Worm (Caenorhabditis elegans) whole organism, mixed stage, embryonic: ENCODE results near the gene F56B6.6.

ENCODE experiments used
- M03D4.4 ChIP-seq: sonication (generic microtip); optimal IDR thresholded peaks from 2 replicates; lab custom pipeline; 2017; ENCODE audit warnings: mild to moderate bottlenecking, missing genetic modification characterization, missing compliant biosample characterization
- bed-3 ChIP-seq: fragments of 200-800 bp; sonication (Bioruptor generic); optimal IDR thresholded peaks from 3 replicates; lab custom pipeline; 2018; ENCODE audit warnings: mild to moderate bottlenecking, missing genetic modification characterization, moderate library complexity, missing compliant biosample characterization
- blmp-1 ChIP-seq: fragments of 150-350 bp; optimal IDR thresholded peaks from 2 replicates; lab custom pipeline; 2014; ENCODE audit warnings: missing biosample characterization, missing genetic modification characterization
- ceh-39 ChIP-seq: fragments of 150-350 bp; optimal IDR thresholded peaks from 2 replicates; lab custom pipeline; 2014; ENCODE audit warnings: missing biosample characterization, missing genetic modification characterization
- ceh-43 ChIP-seq: fragments of 200-800 bp; sonication (Bioruptor generic); optimal IDR thresholded peaks from 2 replicates; lab custom pipeline; 2018; ENCODE audit warnings: mild to moderate bottlenecking, missing genetic modification characterization, moderate library complexity, missing compliant biosample characterization
- ces-1 ChIP-seq: fragments of 150-350 bp; optimal IDR thresholded peaks from 2 replicates; lab custom pipeline; 2014; ENCODE audit warnings: missing biosample characterization, missing genetic modification reagents, missing genetic modification characterization
- cnd-1 ChIP-seq: fragments of 200-800 bp; sonication (Bioruptor generic); optimal IDR thresholded peaks from 2 replicates; lab custom pipeline; 2018; ENCODE audit warnings: mild to moderate bottlenecking, missing genetic modification characterization, missing compliant biosample characterization
- drap-1 ChIP-seq: fragments of 200-800 bp; sonication (Bioruptor generic); optimal IDR thresholded peaks from 3 replicates; lab custom pipeline; 2018; ENCODE audit warnings: mild to moderate bottlenecking, missing genetic modification characterization, missing compliant biosample characterization
- elt-1 ChIP-seq: sonication (generic microtip); optimal IDR thresholded peaks from 2 replicates; lab custom pipeline; 2017; ENCODE audit warnings: missing genetic modification characterization, mild to moderate bottlenecking, missing compliant biosample characterization, antibody characterized with exemption, moderate library complexity, borderline replicate concordance; ENCODE audit not compliant: insufficient read depth
- elt-3 ChIP-seq: fragments of 150-350 bp; optimal IDR thresholded peaks from 2 replicates; lab custom pipeline; 2014; ENCODE audit warnings: missing biosample characterization, missing genetic modification characterization
- flh-1 ChIP-seq: fragments of 200-800 bp; sonication (Bioruptor generic); optimal IDR thresholded peaks from 2 replicates; lab custom pipeline; 2018; ENCODE audit warnings: mild to moderate bottlenecking, missing genetic modification characterization, moderate library complexity, missing compliant biosample characterization
- ham-2 ChIP-seq: fragments of 200-800 bp; sonication (Bioruptor generic); optimal IDR thresholded peaks from 2 replicates; lab custom pipeline; 2018; ENCODE audit warnings: mild to moderate bottlenecking, missing genetic modification characterization, missing compliant biosample characterization
- hlh-1 ChIP-seq: fragments of 150-350 bp; optimal IDR thresholded peaks from 2 replicates; lab custom pipeline; 2014; ENCODE audit warnings: missing biosample characterization, missing genetic modification reagents, missing genetic modification characterization
- lin-13 ChIP-seq: fragments of 150-350 bp; optimal IDR thresholded peaks from 2 replicates; lab custom pipeline; 2014; ENCODE audit warnings: missing biosample characterization, missing genetic modification characterization
- lin-32 ChIP-seq: fragments of 200-800 bp; sonication (Bioruptor generic); optimal IDR thresholded peaks from 2 replicates; lab custom pipeline; 2018; ENCODE audit warnings: mild to moderate bottlenecking, missing genetic modification characterization, missing compliant biosample characterization
- lsy-2 ChIP-seq: fragments of 150-350 bp; optimal IDR thresholded peaks from 2 replicates; lab custom pipeline; 2014; ENCODE audit warnings: missing biosample characterization, missing genetic modification characterization
- mab-5 ChIP-seq: fragments of 150-350 bp; optimal IDR thresholded peaks from 2 replicates; lab custom pipeline; 2014; ENCODE audit warnings: missing biosample characterization, missing genetic modification characterization
- mls-2 ChIP-seq: sonication (generic microtip); optimal IDR thresholded peaks from 2 replicates; lab custom pipeline; 2016; ENCODE audit warnings: mild to moderate bottlenecking, missing genetic modification characterization, moderate library complexity, missing compliant biosample characterization
- nhr-12 ChIP-seq: fragments of 150-350 bp; optimal IDR thresholded peaks from 2 replicates; lab custom pipeline; 2014; ENCODE audit warnings: missing biosample characterization, missing genetic modification characterization
- nhr-2 ChIP-seq: fragments of 150-350 bp; optimal IDR thresholded peaks from 2 replicates; lab custom pipeline; 2014; ENCODE audit warnings: missing biosample characterization, missing genetic modification characterization
- nhr-237 ChIP-seq: fragments of 150-350 bp; optimal IDR thresholded peaks from 2 replicates; lab custom pipeline; 2014; ENCODE audit warnings: missing biosample characterization, missing genetic modification characterization
- nhr-76 ChIP-seq: sonication (generic microtip); optimal IDR thresholded peaks from 2 replicates; lab custom pipeline; 2017; ENCODE audit warnings: missing biosample characterization, missing genetic modification characterization
- pha-4 ChIP-seq: fragments of 150-350 bp; optimal IDR thresholded peaks from 2 replicates; lab custom pipeline; 2018; ENCODE audit warnings: missing biosample characterization, missing genetic modification reagents, missing genetic modification characterization
- sem-2 ChIP-seq: fragments of 200-800 bp; sonication (Bioruptor generic); optimal IDR thresholded peaks from 2 replicates; lab custom pipeline; 2018; ENCODE audit warnings: mild to moderate bottlenecking, missing genetic modification characterization, missing compliant biosample characterization
- snpc-4 ChIP-seq: fragments of 150-350 bp; optimal IDR thresholded peaks from 2 replicates; lab custom pipeline; 2014; ENCODE audit warnings: missing biosample characterization, missing genetic modification characterization
- sptf-1 ChIP-seq: sonication (generic microtip); optimal IDR thresholded peaks from 2 replicates; lab custom pipeline; 2017; ENCODE audit warnings: mild to moderate bottlenecking, missing genetic modification characterization, moderate library complexity, missing compliant biosample characterization
- tbx-8 ChIP-seq: fragments of 200-800 bp; sonication (Bioruptor generic); optimal IDR thresholded peaks from 2 replicates; lab custom pipeline; 2018; ENCODE audit warnings: mild to moderate bottlenecking, missing genetic modification characterization, moderate library complexity, missing compliant biosample characterization
- unc-120 ChIP-seq: sonication (generic microtip); optimal IDR thresholded peaks from 2 replicates; lab custom pipeline; 2017; ENCODE audit warnings: missing genetic modification characterization, missing compliant biosample characterization; ENCODE audit not compliant: poor library complexity, severe bottlenecking
- unc-39 ChIP-seq: fragments of 150-350 bp; optimal IDR thresholded peaks from 2 replicates; lab custom pipeline; 2014; ENCODE audit warnings: missing biosample characterization, missing genetic modification characterization
- unc-62 ChIP-seq: fragments of 150-350 bp; optimal IDR thresholded peaks from 2 replicates; lab custom pipeline; 2014; ENCODE audit warnings: missing biosample characterization, missing genetic modification reagents, missing genetic modification characterization
- zip-8 ChIP-seq: fragments of 150-350 bp; optimal IDR thresholded peaks from 2 replicates; lab custom pipeline; 2014; ENCODE audit warnings: missing biosample characterization, missing genetic modification characterization
- ztf-11 ChIP-seq: fragments of 150-350 bp; optimal IDR thresholded peaks from 2 replicates; lab custom pipeline; 2014; ENCODE audit warnings: missing biosample characterization, missing genetic modification characterization

Gene F56B6.6

DNA sequence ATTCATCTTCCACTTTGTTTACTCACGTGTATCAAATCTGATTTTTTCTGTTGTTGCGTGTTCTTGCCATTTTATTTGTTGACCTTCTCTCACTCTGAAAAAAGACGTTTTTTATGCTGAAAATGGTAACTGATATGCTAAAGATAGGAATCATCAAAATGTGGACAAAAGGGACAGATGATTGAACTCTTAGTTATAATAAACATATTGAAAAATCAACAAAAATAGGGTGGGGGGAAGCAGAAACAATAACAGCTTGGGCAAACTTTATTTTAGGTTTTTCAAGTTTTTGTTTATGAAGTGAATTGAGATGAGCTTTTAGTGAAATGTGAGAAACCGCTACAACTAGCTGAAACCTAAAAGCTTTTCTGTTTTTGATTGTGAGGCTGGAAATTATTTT lies at the start of gene F56B6.6:
F56B6.6 (minus strand) TSS at position 101 of the 400 bp plus-strand sequence.
- TF ChIP-seq cnd-1 (tag; lab: Kevin White, UChicago): no peak
- no peak for TF ChIP-seq lin-13
- no peak for TF ChIP-seq zip-8 (tag; lab: Kevin White, UChicago)
- TF ChIP-seq elt-1 (tag; lab: Kevin White, UChicago): no peak
- TF ChIP-seq pha-4 (tag; lab: Kevin White, UChicago): no peak
- no peak for TF ChIP-seq sptf-1 (tag; lab: Kevin White, UChicago)
- TF ChIP-seq elt-3 (tag; lab: Kevin White, UChicago): no peak
- TF ChIP-seq ham-2 (GFP tag; lab: Kevin White, UChicago): no peak
- TF ChIP-seq unc-62: no peak
- TF ChIP-seq hlh-1 (tag; lab: Kevin White, UChicago): no peak
- TF ChIP-seq ceh-43 (GFP tag; lab: Kevin White, UChicago): no peak
- no peak for TF ChIP-seq ceh-39 (tag; lab: Kevin White, UChicago)
- no peak for TF ChIP-seq unc-39 (tag; lab: Kevin White, UChicago)
- TF ChIP-seq unc-120 (tag; lab: Kevin White, UChicago): no peak
- no peak for TF ChIP-seq lin-32 (GFP tag; lab: Kevin White, UChicago)
- no peak for TF ChIP-seq ces-1 (GFP tag; lab: Kevin White, UChicago)

DNA sequence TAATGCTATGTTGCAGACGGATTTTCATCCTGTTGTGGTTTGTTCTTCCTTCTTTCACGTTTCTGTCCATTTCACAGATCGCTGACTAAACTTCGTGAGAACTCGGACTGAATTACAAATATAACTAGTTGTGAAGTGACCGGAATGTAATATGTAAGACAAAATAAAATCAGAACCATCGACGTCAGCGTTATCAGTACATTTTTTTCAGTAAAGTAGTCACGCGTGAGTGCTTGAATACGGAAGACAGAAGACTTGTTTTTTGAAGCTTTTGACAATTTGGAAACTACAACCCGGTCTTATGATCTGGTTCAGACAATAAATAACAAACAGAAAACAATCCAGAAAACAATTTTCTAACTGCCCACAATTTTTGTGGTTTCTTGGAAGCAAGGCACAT lies 49.0 kb upstream of the F56B6.6 start:
- TF ChIP-seq ces-1 (GFP tag; lab: Kevin White, UChicago) (no peak), snpc-4 (no peak), hlh-1 (tag; lab: Kevin White, UChicago) (no peak), ztf-11 (tag; lab: Kevin White, UChicago) (no peak), elt-3 (tag; lab: Kevin White, UChicago) (no peak), sptf-1 (tag; lab: Kevin White, UChicago) (no peak)

- TF ChIP-seq lin-32 (GFP tag; lab: Kevin White, UChicago) (no peak), hlh-1 (tag; lab: Kevin White, UChicago) (no peak), tbx-8 (GFP tag; lab: Kevin White, UChicago) (no peak), nhr-2 (no peak), nhr-12 (tag; lab: Kevin White, UChicago) (no peak), unc-39 (tag; lab: Kevin White, UChicago) (no peak), flh-1 (GFP tag; lab: Kevin White, UChicago) (no peak), M03D4.4 (tag; lab: Kevin White, UChicago) (no peak), mls-2 (no peak), pha-4 (tag; lab: Kevin White, UChicago) (no peak), unc-62 (no peak), ham-2 (GFP tag; lab: Kevin White, UChicago) (no peak), snpc-4 (no peak), mab-5 (tag; lab: Kevin White, UChicago) (no peak), sptf-1 (tag; lab: Kevin White, UChicago) (no peak)
Observed at ce11 chrX:3576239-3576638, 43.4 kb upstream of the F56B6.6 start, which contains the start of gene ckc-1. Gene ckc-1 (plus strand): TSS chrX:3576606.

DNA sequence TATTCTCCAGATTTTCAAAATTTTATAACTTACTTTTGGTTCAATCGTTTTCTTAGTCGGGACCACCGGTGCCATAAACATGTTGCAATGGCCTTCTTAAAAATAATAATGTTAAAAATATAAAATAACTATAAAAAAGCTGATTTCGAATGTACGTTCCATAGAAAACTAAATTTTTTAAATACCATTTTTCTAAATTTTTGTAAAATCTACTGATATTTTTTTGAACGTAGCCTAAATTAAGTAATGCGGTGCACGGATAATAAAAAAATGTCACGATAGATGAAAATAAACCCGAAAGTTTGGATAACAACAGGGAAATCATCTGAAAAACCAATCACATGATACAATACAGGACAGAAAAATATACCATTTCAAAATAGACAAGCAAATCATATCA lies 40.7 kb upstream of the F56B6.6 start, which contains the start of gene T27A10.5:
T27A10.5 (minus strand) TSS at position 101 of the 400 bp plus-strand sequence.
- TF ChIP-seq blmp-1 (tag; lab: Kevin White, UChicago) (no peak), lsy-2 (tag; lab: Kevin White, UChicago) (no peak), pha-4 (tag; lab: Kevin White, UChicago) (no peak), ces-1 (GFP tag; lab: Kevin White, UChicago) (no peak), bed-3 (GFP tag; lab: Kevin White, UChicago) (no peak), elt-1 (tag; lab: Kevin White, UChicago) (no peak), drap-1 (GFP tag; lab: Kevin White, UChicago) (no peak), ztf-11 (tag; lab: Kevin White, UChicago) (no peak), sem-2 (no peak), ceh-39 (tag; lab: Kevin White, UChicago) (no peak), nhr-237 (tag; lab: Kevin White, UChicago) (no peak), nhr-76 (tag; lab: Kevin White, UChicago) (no peak)
- TF ChIP-seq, all 35 proteins: peak for 0
